Fruit fly (Drosophila melanogaster) Kc167 (cell line): Measurements from ENCODE around the gene CG11251.

Experiments
- Myc ChIP-seq: fragments of >200 bp; optimal IDR thresholded peaks from 2 replicates; lab custom pipeline; 2017; ENCODE audit warnings: missing external identifiers
- psq ChIP-seq: fragments of >200 bp; optimal IDR thresholded peaks from 2 replicates; lab custom pipeline; 2017; ENCODE audit warnings: missing external identifiers

DNA sequence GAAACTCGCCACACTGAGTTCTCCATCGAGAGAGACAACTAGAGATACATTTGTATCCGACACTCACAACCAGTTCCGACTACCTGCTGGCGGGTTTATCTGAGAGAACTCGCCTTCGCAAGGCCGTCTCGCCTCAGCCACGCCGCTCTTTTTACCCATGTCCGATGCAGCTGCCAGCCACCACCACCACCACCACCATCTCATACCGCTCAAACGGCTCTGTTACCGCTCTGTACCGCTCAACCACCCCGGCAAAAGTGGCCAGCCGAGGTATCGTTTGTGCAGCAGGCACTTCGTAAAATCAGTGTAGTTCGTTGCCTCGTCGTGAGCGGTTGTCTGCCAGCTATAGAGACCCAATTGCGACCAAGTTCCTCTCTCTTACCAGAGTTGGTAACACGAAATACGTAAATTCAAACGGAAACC is 24.2 kb upstream of the CG11251 start, which contains the start of gene trn:
- TF ChIP-seq Myc (no peak), psq (lab: Kevin White, UChicago) (no peak)
